Worm (Caenorhabditis elegans): ENCODE data around the gene pax-1.
A peak's percentile ranks its signal among the peaks of the same experiment; 100 is the strongest.

DNA sequence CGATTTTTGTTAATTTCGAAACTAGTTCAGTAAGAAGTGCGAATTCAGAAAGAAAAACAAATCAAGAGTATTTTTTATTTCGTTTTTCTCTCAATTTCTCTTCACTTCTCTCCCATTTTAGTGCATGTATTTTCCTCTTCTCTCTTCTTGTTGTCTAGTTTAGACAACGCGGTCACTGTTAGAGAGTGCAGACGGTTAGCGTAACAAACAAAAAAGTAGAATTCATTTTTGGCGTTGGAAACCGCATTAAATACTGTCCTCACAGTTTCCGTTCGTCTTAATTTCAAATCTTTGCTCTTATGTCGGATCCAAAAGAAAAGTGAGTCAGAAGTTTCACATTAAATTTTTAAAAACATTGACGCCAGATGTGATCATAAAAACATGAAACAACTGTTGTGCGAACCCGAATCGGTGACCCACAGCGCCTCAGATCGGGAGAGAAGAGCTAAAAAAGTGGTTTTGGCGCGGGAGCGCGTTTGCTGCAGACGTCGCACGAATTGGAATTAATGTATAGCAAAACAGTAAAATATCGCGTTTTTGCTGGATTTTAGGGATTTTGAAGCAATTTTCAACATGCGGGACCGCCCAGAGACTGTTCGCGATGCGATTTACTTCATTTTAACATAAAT is 45.7 kb upstream of the pax-1 start, which contains the start of gene srp-7:
- TF ChIP-seq ztf-11 (tag; optimal IDR thresholded peaks at IDR 0.05) (no peak), nhr-11 (tag; optimal IDR thresholded peaks at IDR 0.05) (no peak), C34F6.9 (tag; optimal IDR thresholded peaks at IDR 0.05) (peak; percentile 51), lin-39 (tag; optimal IDR thresholded peaks at IDR 0.05) (no peak), sma-3 (GFP tag; optimal IDR thresholded peaks at IDR 0.05) (no peak), mbf-1 (tag; optimal IDR thresholded peaks at IDR 0.05) (no peak), ztf-4 (tag; optimal IDR thresholded peaks at IDR 0.05) (no peak), ceh-82 (tag; optimal IDR thresholded peaks at IDR 0.05) (no peak), F13H6.1 (tag; optimal IDR thresholded peaks at IDR 0.05) (no peak), unc-62 (GFP tag; optimal IDR thresholded peaks at IDR 0.05) (no peak), snpc-4 (tag; optimal IDR thresholded peaks at IDR 0.05) (no peak), nhr-23 (tag; optimal IDR thresholded peaks at IDR 0.05) (no peak)

Measured in whole organism, L2 larva.